Worm (Caenorhabditis elegans) whole organism, L4 larva: ENCODE data around the gene unc-86.

Experiments
- F26F4.8 ChIP-seq: fragments of 200-800 bp; sonication (Bioruptor generic); conservative IDR thresholded peaks from 2 replicates; pipeline ENCODE4 v1.3.6; 2022; ENCODE audit warnings: missing genetic modification characterization, missing compliant biosample characterization
- F37D6.2 ChIP-seq: sonication (generic microtip); optimal IDR thresholded peaks from 2 replicates; lab custom pipeline; 2016; ENCODE audit warnings: mild to moderate bottlenecking, missing genetic modification characterization, missing compliant biosample characterization
- R02D3.7 ChIP-seq: fragments of 150-350 bp; sonication (generic microtip); optimal IDR thresholded peaks from 3 replicates; lab custom pipeline; 2014; ENCODE audit warnings: missing biosample characterization, missing genetic modification characterization
- T20F7.1 ChIP-seq: fragments of 200-800 bp; sonication (Bioruptor generic); optimal IDR thresholded peaks from 2 replicates; lab custom pipeline; 2018; ENCODE audit warnings: mild to moderate bottlenecking, missing genetic modification characterization, missing compliant biosample characterization
- ZK337.2 ChIP-seq: fragments of 200-800 bp; sonication (Bioruptor generic); IDR thresholded peaks from 2 replicates; pipeline ENCODE4 v1.3.6; 2022; ENCODE audit warnings: missing genetic modification reagents, missing genetic modification characterization, missing compliant biosample characterization
- aly-2 ChIP-seq: sonication (generic microtip); optimal IDR thresholded peaks from 2 replicates; lab custom pipeline; 2018; ENCODE audit warnings: missing biosample characterization, missing genetic modification characterization
- arid-1 ChIP-seq: fragments of 200-800 bp; sonication (Bioruptor generic); conservative IDR thresholded peaks from 2 replicates; pipeline ENCODE4 v1.3.6; 2022; ENCODE audit warnings: missing genetic modification reagents, missing genetic modification characterization, missing compliant biosample characterization
- ceh-20 ChIP-seq: fragments of 200-800 bp; sonication (Bioruptor generic); IDR thresholded peaks from 2 replicates; pipeline ENCODE4 v1.3.6; 2022; ENCODE audit warnings: missing genetic modification reagents, missing genetic modification characterization, missing compliant biosample characterization
- ceh-28 ChIP-seq: fragments of 150-350 bp; optimal IDR thresholded peaks from 2 replicates; lab custom pipeline; 2014; ENCODE audit warnings: missing biosample characterization, missing genetic modification reagents, missing genetic modification characterization
- ceh-82 ChIP-seq: sonication (generic microtip); optimal IDR thresholded peaks from 2 replicates; lab custom pipeline; 2017; ENCODE audit warnings: missing biosample characterization, missing genetic modification characterization
- ctbp-1 ChIP-seq: fragments of 200-800 bp; sonication (Bioruptor generic); IDR thresholded peaks from 2 replicates; pipeline ENCODE4 v1.3.6; 2022; ENCODE audit warnings: missing genetic modification reagents, missing genetic modification characterization, missing compliant biosample characterization
- dmd-9 ChIP-seq: fragments of 200-800 bp; sonication (Bioruptor generic); IDR thresholded peaks from 2 replicates; pipeline ENCODE4 v1.3.6; 2022; ENCODE audit warnings: missing genetic modification reagents, missing genetic modification characterization, missing compliant biosample characterization
- dpl-1 ChIP-seq: fragments of 150-350 bp; optimal IDR thresholded peaks from 2 replicates; lab custom pipeline; 2014; ENCODE audit warnings: missing biosample characterization, missing genetic modification reagents, missing genetic modification characterization
- egl-43 ChIP-seq: fragments of 200-800 bp; sonication (Bioruptor generic); IDR thresholded peaks from 2 replicates; pipeline ENCODE4 v1.3.6; 2022; ENCODE audit warnings: missing genetic modification reagents, missing genetic modification characterization, missing compliant biosample characterization
- fkh-10 ChIP-seq: fragments of 150-350 bp; optimal IDR thresholded peaks from 2 replicates; lab custom pipeline; 2014; ENCODE audit warnings: missing biosample characterization, missing genetic modification reagents, missing genetic modification characterization
- fos-1 ChIP-seq: fragments of 150-350 bp; optimal IDR thresholded peaks from 2 replicates; lab custom pipeline; 2014; ENCODE audit warnings: missing biosample characterization, missing genetic modification characterization
- gei-8 ChIP-seq: fragments of 200-800 bp; sonication (Bioruptor generic); optimal IDR thresholded peaks from 2 replicates; lab custom pipeline; 2018; ENCODE audit warnings: mild to moderate bottlenecking, missing genetic modification characterization, missing compliant biosample characterization
- hmg-1.1 ChIP-seq: fragments of 200-800 bp; sonication (Bioruptor generic); IDR thresholded peaks from 2 replicates; pipeline ENCODE4 v1.3.6; 2022; ENCODE audit warnings: missing genetic modification reagents, missing genetic modification characterization, missing compliant biosample characterization
- lin-1 ChIP-seq: fragments of 200-800 bp; sonication (Bioruptor generic); IDR thresholded peaks from 2 replicates; pipeline ENCODE4 v1.3.6; 2022; ENCODE audit warnings: missing genetic modification reagents, missing genetic modification characterization, missing compliant biosample characterization
- lin-15B ChIP-seq: fragments of 150-350 bp; sonication (generic microtip); optimal IDR thresholded peaks from 3 replicates; lab custom pipeline; 2014; ENCODE audit warnings: missing biosample characterization, missing genetic modification characterization
- lin-38 ChIP-seq: fragments of 200-800 bp; sonication (Bioruptor generic); IDR thresholded peaks from 2 replicates; pipeline ENCODE4 v1.3.6; 2022; ENCODE audit warnings: missing genetic modification reagents, missing genetic modification characterization, missing compliant biosample characterization
- lsy-2 ChIP-seq, 2 experiments: fragments of 150-350 bp in 1 of 2; sonication (generic microtip) in 1 of 2; optimal IDR thresholded peaks; 2 replicates each; lab custom pipeline; 2014 to 2017; ENCODE audit warnings: missing biosample characterization in 2 of 2, missing genetic modification characterization in 2 of 2
- madf-5 ChIP-seq, 2 experiments: fragments of 200-800 bp; sonication (Bioruptor generic); IDR thresholded peaks; 2 replicates each; pipeline ENCODE4 v1.3.6; 2022; ENCODE audit warnings: missing compliant biosample characterization in 2 of 2, missing genetic modification characterization in 2 of 2
- mdl-1 ChIP-seq, 2 experiments: fragments of 150-350 bp in 1 of 2; sonication (generic microtip) in 1 of 2; optimal IDR thresholded peaks; 2 replicates each; lab custom pipeline; 2014 to 2017; ENCODE audit warnings: missing biosample characterization in 2 of 2, missing genetic modification characterization in 2 of 2
- mdt-29 ChIP-seq: fragments of 200-800 bp; sonication (Bioruptor generic); IDR thresholded peaks from 2 replicates; pipeline ENCODE4 v1.3.6; 2022; ENCODE audit warnings: missing genetic modification reagents, missing genetic modification characterization, missing compliant biosample characterization
- mep-1 ChIP-seq: fragments of 150-350 bp; sonication (generic microtip); optimal IDR thresholded peaks from 3 replicates; lab custom pipeline; 2014; ENCODE audit warnings: missing biosample characterization, missing genetic modification characterization
- mxl-2 ChIP-seq: fragments of 200-800 bp; sonication (Bioruptor generic); conservative IDR thresholded peaks from 2 replicates; pipeline ENCODE4 v1.3.6; 2022; ENCODE audit warnings: missing genetic modification reagents, missing genetic modification characterization, missing compliant biosample characterization
- nhr-11 ChIP-seq: fragments of 150-350 bp; optimal IDR thresholded peaks from 2 replicates; lab custom pipeline; 2014; ENCODE audit warnings: missing biosample characterization, missing genetic modification characterization
- nhr-111 ChIP-seq: fragments of 200-800 bp; sonication (Bioruptor generic); optimal IDR thresholded peaks from 2 replicates; lab custom pipeline; 2018; ENCODE audit warnings: mild to moderate bottlenecking, missing genetic modification characterization, missing compliant biosample characterization
- nhr-237 ChIP-seq: sonication (generic microtip); optimal IDR thresholded peaks from 2 replicates; lab custom pipeline; 2017; ENCODE audit warnings: missing biosample characterization, missing genetic modification characterization
- nhr-25 ChIP-seq: sonication (generic microtip); optimal IDR thresholded peaks from 2 replicates; lab custom pipeline; 2017; ENCODE audit warnings: missing genetic modification characterization, mild to moderate bottlenecking, missing compliant biosample characterization, antibody characterized with exemption, moderate library complexity, borderline replicate concordance; ENCODE audit not compliant: insufficient read depth
- nhr-41 ChIP-seq: fragments of 200-800 bp; sonication (Bioruptor generic); IDR thresholded peaks from 2 replicates; pipeline ENCODE4 v1.3.6; 2022; ENCODE audit warnings: missing genetic modification reagents, missing genetic modification characterization, missing compliant biosample characterization
- nhr-76 ChIP-seq: fragments of 150-350 bp; optimal IDR thresholded peaks from 2 replicates; lab custom pipeline; 2014; ENCODE audit warnings: missing biosample characterization, missing genetic modification characterization
- nhr-77 ChIP-seq: fragments of 150-350 bp; optimal IDR thresholded peaks from 2 replicates; lab custom pipeline; 2014; ENCODE audit warnings: missing biosample characterization, missing genetic modification characterization
- pha-4 ChIP-seq, 2 experiments: fragments of 150-350 bp in 1 of 2; fragments of 200-800 bp in 1 of 2; sonication (Bioruptor generic) in 1 of 2; IDR thresholded peaks in 1 of 2; optimal IDR thresholded peaks in 1 of 2; 2 replicates each; pipeline versions ENCODE4 v1.3.6 to Lab custom; 2014 to 2022; ENCODE audit warnings: missing genetic modification characterization in 2 of 2, missing genetic modification reagents in 2 of 2, missing biosample characterization in 1 of 2, missing compliant biosample characterization in 1 of 2
- php-3 ChIP-seq: fragments of 200-800 bp; sonication (Bioruptor generic); IDR thresholded peaks from 2 replicates; pipeline ENCODE4 v1.3.6; 2022; ENCODE audit warnings: missing genetic modification reagents, missing genetic modification characterization, missing compliant biosample characterization
- skn-1 ChIP-seq: fragments of 150-350 bp; optimal IDR thresholded peaks from 2 replicates; lab custom pipeline; 2014; ENCODE audit warnings: missing biosample characterization, missing genetic modification characterization
- snpc-4 ChIP-seq: fragments of 150-350 bp; optimal IDR thresholded peaks from 2 replicates; lab custom pipeline; 2014; ENCODE audit warnings: missing biosample characterization, missing genetic modification characterization
- spr-3 ChIP-seq: fragments of 200-800 bp; sonication (Bioruptor generic); optimal IDR thresholded peaks from 2 replicates; lab custom pipeline; 2018; ENCODE audit warnings: mild to moderate bottlenecking, missing genetic modification characterization, missing compliant biosample characterization
- tag-97 ChIP-seq: fragments of 200-800 bp; sonication (Bioruptor generic); IDR thresholded peaks from 2 replicates; pipeline ENCODE4 v1.3.6; 2022; ENCODE audit warnings: missing genetic modification characterization, missing compliant biosample characterization
- zfp-3 ChIP-seq: fragments of 200-800 bp; sonication (Bioruptor generic); conservative IDR thresholded peaks from 2 replicates; pipeline ENCODE4 v1.3.6; 2022; ENCODE audit warnings: missing genetic modification reagents, missing genetic modification characterization, missing compliant biosample characterization
- ztf-11 ChIP-seq: fragments of 150-350 bp; optimal IDR thresholded peaks from 2 replicates; lab custom pipeline; 2014; ENCODE audit warnings: missing biosample characterization, missing genetic modification characterization

The unc-86 gene

ce11 chrIII:8227511-8227910 lies 11.4 kb upstream of the unc-86 start, which contains the start of gene fbxl-1 (continued):
- TF ChIP-seq mdl-1 (tag; optimal IDR thresholded peaks at IDR 0.05; lab: Kevin White, UChicago) = peak; percentile 67 to 97
- TF ChIP-seq fos-1 (tag; lab: Kevin White, UChicago) = no peak
- no peak for TF ChIP-seq nhr-237 (tag; lab: Kevin White, UChicago)
- TF ChIP-seq ctbp-1 (GFP tag; lab: Robert Waterston, UW) = peak; percentile 78
- TF ChIP-seq ceh-82 (tag; lab: Kevin White, UChicago) = no peak
- TF ChIP-seq nhr-11 (tag; lab: Kevin White, UChicago) = peak; percentile 91
- no peak for TF ChIP-seq mxl-2
- peak; percentile 28 for TF ChIP-seq aly-2
- TF ChIP-seq, all 104 proteins: peak for 48

- TF ChIP-seq dmd-9 (GFP tag; lab: Robert Waterston, UW) (no peak), egl-43 (GFP tag; lab: Robert Waterston, UW) (no peak), zfp-3 (no peak), mxl-2 (no peak), skn-1 (no peak), lin-1 (no peak)
These were observed 10.0 kb upstream of the unc-86 start, which contains the start of gene rfs-1 for ce11 chrIII:8226178-8226577. rfs-1 (plus strand) TSS chrIII:8226478.

ce11 chrIII:8224769-8225168 lies 8.6 kb upstream of the unc-86 start, which contains the start of gene mob-4:
mob-4 (plus strand) TSS chrIII:8225097.
- peak; percentile 4 for TF ChIP-seq dpl-1 (GFP tag; lab: Kevin White, UChicago)
- no peak for TF ChIP-seq tag-97 (GFP tag; lab: Robert Waterston, UW)
- TF ChIP-seq nhr-41 (GFP tag; lab: Robert Waterston, UW) = no peak
- TF ChIP-seq madf-5 (GFP tag; IDR thresholded peaks at IDR 0.05; lab: Robert Waterston, UW) = no peak
- no peak for TF ChIP-seq F26F4.8 (GFP tag; lab: Robert Waterston, UW)
- no peak for TF ChIP-seq arid-1
- no peak for TF ChIP-seq ceh-20 (GFP tag; lab: Robert Waterston, UW)
- peak in 1 of 2 experiments; percentile 9 for TF ChIP-seq lsy-2 (tag; optimal IDR thresholded peaks at IDR 0.05; lab: Kevin White, UChicago)
- peak; percentile 92 for TF ChIP-seq T20F7.1 (GFP tag; lab: Kevin White, UChicago)
- no peak for TF ChIP-seq R02D3.7
- no peak for TF ChIP-seq lin-15B (tag; lab: Kevin White, UChicago)
- no peak for TF ChIP-seq snpc-4
- TF ChIP-seq mdt-29 (GFP tag; lab: Robert Waterston, UW) = no peak

- TF ChIP-seq F37D6.2 (tag; lab: Kevin White, UChicago) (no peak), hmg-1.1 (GFP tag; lab: Robert Waterston, UW) (no peak), nhr-25 (tag; lab: Kevin White, UChicago) (no peak), php-3 (GFP tag; lab: Robert Waterston, UW) (no peak), lsy-2 (tag; optimal IDR thresholded peaks at IDR 0.05; lab: Kevin White, UChicago) (no peak), fkh-10 (GFP tag; lab: Kevin White, UChicago) (no peak), nhr-76 (no peak), pha-4 (GFP tag; IDR thresholded peaks at IDR 0.05; lab: Robert Waterston, UW) (no peak), pha-4 (tag; optimal IDR thresholded peaks at IDR 0.05; lab: Kevin White, UChicago) (no peak), nhr-237 (tag; lab: Kevin White, UChicago) (no peak), mep-1 (tag; lab: Kevin White, UChicago) (no peak), nhr-111 (GFP tag; lab: Kevin White, UChicago) (no peak), ztf-11 (tag; lab: Kevin White, UChicago) (no peak), spr-3 (GFP tag; lab: Kevin White, UChicago) (no peak), R02D3.7 (no peak), ZK337.2 (GFP tag; lab: Robert Waterston, UW) (no peak), gei-8 (GFP tag; lab: Kevin White, UChicago) (no peak), nhr-77 (tag; lab: Kevin White, UChicago) (no peak), lin-38 (GFP tag; lab: Robert Waterston, UW) (no peak), ceh-28 (tag; lab: Kevin White, UChicago) (no peak)
- TF ChIP-seq, all 104 proteins: peak for 0
These were observed 3.9 kb upstream of the unc-86 start for ce11 chrIII:8220081-8220480.
